Fruit fly (Drosophila melanogaster): ENCODE results near the gene RPA1.

Gene RPA1

DNA sequence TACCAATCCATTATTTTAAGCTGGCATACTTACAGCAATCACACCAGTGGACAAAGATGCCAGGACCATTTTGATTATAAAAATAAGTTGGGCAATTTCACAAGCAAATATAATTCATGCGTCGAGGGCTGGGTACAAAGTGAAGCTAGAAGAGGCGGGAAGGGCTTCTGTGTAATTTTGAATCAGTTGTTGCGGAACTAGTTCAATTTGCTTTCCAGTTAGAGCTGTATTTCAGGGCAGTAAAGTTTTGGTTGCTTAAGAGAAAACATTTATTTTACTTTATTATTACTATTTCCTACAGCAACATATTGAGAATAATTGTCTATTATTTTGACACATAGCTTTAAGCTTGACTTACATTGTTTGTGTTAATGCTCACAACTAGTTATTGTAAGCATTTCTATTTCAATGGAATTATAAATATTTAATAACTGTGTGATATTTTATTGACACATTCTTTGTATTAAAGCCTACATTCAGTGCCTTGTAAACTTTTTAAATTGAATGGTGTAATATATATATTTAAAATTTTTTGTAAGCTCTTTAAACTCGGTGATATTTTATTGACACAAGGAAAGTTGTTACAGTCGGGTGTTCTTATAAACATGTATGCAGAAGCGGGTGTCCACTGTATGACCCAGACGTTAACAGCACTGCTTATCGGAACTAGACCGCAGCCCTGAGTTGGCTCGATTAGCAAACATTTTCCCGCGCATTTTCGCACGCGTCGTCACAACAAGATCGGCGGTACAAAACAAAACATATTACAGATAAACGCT, at the start of gene RPA1, which contains the start of gene Mcm2:
TSS of gene RPA1 (minus strand) at position 150 of the 779 bp plus-strand sequence.
TSS of gene Mcm2 (plus strand) at position 669 of the 779 bp plus-strand sequence.
- TF ChIP-seq Myc (optimal IDR thresholded peaks at IDR 0.05) (no peak), ttk (optimal IDR thresholded peaks at IDR 0.05) (no peak), insv (optimal IDR thresholded peaks at IDR 0.05) (no peak), psq (optimal IDR thresholded peaks at IDR 0.05) (no peak), h (optimal IDR thresholded peaks at IDR 0.05) (no peak), Sin3A (optimal IDR thresholded peaks at IDR 0.05) (no peak)

DNA sequence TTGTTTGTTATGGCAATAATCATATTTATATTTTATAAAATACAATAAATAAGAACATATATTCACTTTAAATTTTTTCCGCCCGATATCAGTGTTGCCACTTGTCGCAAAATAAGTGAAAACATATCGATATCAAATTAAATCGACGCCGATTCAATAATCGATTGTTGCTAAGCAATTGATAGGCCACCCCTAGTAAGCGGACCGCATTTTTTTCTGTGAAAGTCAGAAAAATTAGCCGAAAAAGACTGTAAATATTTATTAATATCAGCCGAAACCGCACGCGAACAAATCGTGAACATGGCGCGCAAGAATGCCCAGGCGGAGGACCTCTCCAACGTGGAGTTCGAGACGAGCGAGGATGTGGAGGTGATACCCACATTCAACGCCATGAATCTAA, 48.8 kb upstream of the RPA1 start, which contains the start of gene CG7483:
TSS of gene CG7483 (plus strand) at position 171 of the 400 bp plus-strand sequence.
- TF ChIP-seq insv (optimal IDR thresholded peaks at IDR 0.05): no peak

- TF ChIP-seq h (optimal IDR thresholded peaks at IDR 0.05): no peak
- TF ChIP-seq psq (optimal IDR thresholded peaks at IDR 0.05): no peak
- no peak for TF ChIP-seq ttk (optimal IDR thresholded peaks at IDR 0.05)
- no peak for TF ChIP-seq insv (optimal IDR thresholded peaks at IDR 0.05)
- TF ChIP-seq Sin3A (optimal IDR thresholded peaks at IDR 0.05): no peak
- TF ChIP-seq Myc (optimal IDR thresholded peaks at IDR 0.05): no peak
These were observed 47.8 kb upstream of the RPA1 start, which contains the start of the genes CG11694 and CG11698 for dm6 chr3R:8312037-8312436. CG11694 (minus strand) TSS chr3R:8312137. CG11698 (plus strand) TSS chr3R:8312188.

dm6 chr3R:8310678-8311077, 46.4 kb upstream of the RPA1 start, which contains the start of gene CG11693:
CG11693 (minus strand) TSS chr3R:8310778.
- no peak for TF ChIP-seq h (optimal IDR thresholded peaks at IDR 0.05)

DNA sequence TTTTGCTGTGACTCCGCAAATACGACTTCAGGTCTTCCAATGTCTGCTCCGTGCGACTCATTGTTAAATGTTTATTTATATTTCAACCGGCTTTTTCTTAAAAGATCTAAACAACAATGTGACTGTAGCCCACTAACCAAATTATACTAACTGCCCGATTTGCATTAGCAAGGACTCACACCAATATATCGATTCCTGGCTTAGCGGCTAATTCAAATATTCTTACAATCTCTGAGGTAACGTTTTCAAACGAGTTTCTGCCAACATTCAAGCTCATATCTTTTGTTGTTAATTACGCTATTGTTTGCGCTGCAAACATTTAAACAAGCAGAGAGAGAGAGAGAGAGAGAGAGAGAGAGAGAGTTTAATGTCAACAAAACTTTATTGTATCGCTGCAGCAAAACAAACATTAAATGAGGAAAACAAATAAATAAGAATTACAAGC, 44.3 kb upstream of the RPA1 start, which contains the start of gene tex:
TSS of gene tex (minus strand) at position 131 of the 445 bp plus-strand sequence.
- TF ChIP-seq Sin3A (optimal IDR thresholded peaks at IDR 0.05) (no peak), h (optimal IDR thresholded peaks at IDR 0.05) (no peak), insv (optimal IDR thresholded peaks at IDR 0.05) (no peak), ttk (optimal IDR thresholded peaks at IDR 0.05) (no peak), Myc (optimal IDR thresholded peaks at IDR 0.05) (no peak), psq (optimal IDR thresholded peaks at IDR 0.05) (no peak)

- TF ChIP-seq Sin3A (optimal IDR thresholded peaks at IDR 0.05): no peak
- no peak for TF ChIP-seq ttk (optimal IDR thresholded peaks at IDR 0.05)
- no peak for TF ChIP-seq psq (optimal IDR thresholded peaks at IDR 0.05)
- no peak for TF ChIP-seq insv (optimal IDR thresholded peaks at IDR 0.05)
- no peak for TF ChIP-seq h (optimal IDR thresholded peaks at IDR 0.05)
- no peak for TF ChIP-seq Myc (optimal IDR thresholded peaks at IDR 0.05)
These were observed 43.0 kb upstream of the RPA1 start for dm6 chr3R:8307283-8307682.

DNA sequence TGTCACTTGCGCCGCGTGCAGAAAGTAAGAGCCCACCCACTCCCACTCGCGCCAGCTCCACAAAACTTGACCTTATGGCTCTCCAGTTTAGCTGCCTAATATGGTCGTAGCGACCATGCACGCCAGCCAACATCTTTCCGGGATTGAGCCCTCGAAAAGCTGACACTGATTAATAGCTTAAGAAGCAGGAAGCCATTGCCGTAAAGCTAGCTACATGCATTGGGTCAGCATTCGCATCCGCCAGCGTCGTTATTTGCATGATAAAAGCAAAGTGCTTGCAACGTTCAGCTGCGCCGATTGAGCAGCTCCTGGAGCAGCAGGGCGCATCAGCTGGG, 42.6 kb upstream of the RPA1 start:
- TF ChIP-seq Sin3A (optimal IDR thresholded peaks at IDR 0.05) (no peak), ttk (optimal IDR thresholded peaks at IDR 0.05) (no peak), psq (optimal IDR thresholded peaks at IDR 0.05) (no peak), Myc (optimal IDR thresholded peaks at IDR 0.05) (no peak)

DNA sequence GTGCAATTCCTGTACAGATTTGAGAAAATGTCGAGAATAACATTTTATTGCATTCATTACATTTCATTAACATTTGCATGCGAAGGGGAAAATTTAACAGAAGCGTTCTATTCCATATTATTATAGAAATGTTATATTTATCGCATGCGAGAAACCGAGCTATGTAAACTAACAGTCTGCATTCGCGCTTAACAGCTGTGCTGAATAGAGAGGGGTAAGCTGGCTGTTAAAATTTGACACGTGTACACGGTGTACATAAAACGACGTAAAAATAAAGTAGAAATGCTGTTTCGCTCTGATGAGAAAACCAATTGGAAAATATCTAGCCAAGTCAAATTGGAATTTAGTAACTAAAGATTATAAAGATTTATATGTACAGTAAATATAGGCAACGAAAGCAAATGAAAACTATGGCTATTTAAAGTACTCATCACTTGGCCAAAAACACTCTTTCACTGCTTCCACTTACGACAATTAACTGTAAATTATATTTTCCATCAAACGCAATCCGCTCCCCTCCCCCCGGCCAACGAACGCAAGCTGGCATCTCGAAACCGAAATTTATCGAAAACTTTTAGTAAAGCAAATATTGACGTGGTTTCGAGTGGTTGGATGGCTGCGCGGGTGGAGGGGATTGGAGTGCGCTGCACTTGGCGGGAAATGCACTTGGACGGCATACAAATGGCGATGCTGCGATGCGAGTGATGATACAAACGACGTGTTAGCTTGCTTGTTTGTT, 42.1 kb upstream of the RPA1 start:
- TF ChIP-seq Myc (optimal IDR thresholded peaks at IDR 0.05): no peak
- no peak for TF ChIP-seq ttk (optimal IDR thresholded peaks at IDR 0.05)

- TF ChIP-seq insv (optimal IDR thresholded peaks at IDR 0.05): no peak
- TF ChIP-seq ttk (optimal IDR thresholded peaks at IDR 0.05): no peak
- no peak for TF ChIP-seq Myc (optimal IDR thresholded peaks at IDR 0.05)
- TF ChIP-seq h (optimal IDR thresholded peaks at IDR 0.05): no peak
- no peak for TF ChIP-seq psq (optimal IDR thresholded peaks at IDR 0.05)
- TF ChIP-seq Sin3A (optimal IDR thresholded peaks at IDR 0.05): no peak
These were observed 40.9 kb upstream of the RPA1 start, which contains the start of gene Sgt1 for dm6 chr3R:8305110-8305509. Sgt1 (minus strand) TSS chr3R:8305274.

dm6 chr3R:8303848-8304247, 39.6 kb upstream of the RPA1 start, which contains the start of gene nac:
nac (minus strand) TSS chr3R:8304023.
- TF ChIP-seq ttk (optimal IDR thresholded peaks at IDR 0.05) (no peak), insv (optimal IDR thresholded peaks at IDR 0.05) (no peak), psq (optimal IDR thresholded peaks at IDR 0.05) (no peak), Sin3A (optimal IDR thresholded peaks at IDR 0.05) (no peak), Myc (optimal IDR thresholded peaks at IDR 0.05) (no peak), h (optimal IDR thresholded peaks at IDR 0.05) (no peak)

dm6 chr3R:8300928-8301752, 36.9 kb upstream of the RPA1 start, which contains the start of the genes CG9626 and mRpL1:
CG9626 (minus strand) TSS chr3R:8300978.
mRpL1 (plus strand) TSS chr3R:8301440.
- no peak for TF ChIP-seq ttk (optimal IDR thresholded peaks at IDR 0.05)
- no peak for TF ChIP-seq insv (optimal IDR thresholded peaks at IDR 0.05)
- no peak for TF ChIP-seq Sin3A (optimal IDR thresholded peaks at IDR 0.05)
- TF ChIP-seq h (optimal IDR thresholded peaks at IDR 0.05): no peak
- no peak for TF ChIP-seq psq (optimal IDR thresholded peaks at IDR 0.05)
- TF ChIP-seq Myc (optimal IDR thresholded peaks at IDR 0.05): no peak

DNA sequence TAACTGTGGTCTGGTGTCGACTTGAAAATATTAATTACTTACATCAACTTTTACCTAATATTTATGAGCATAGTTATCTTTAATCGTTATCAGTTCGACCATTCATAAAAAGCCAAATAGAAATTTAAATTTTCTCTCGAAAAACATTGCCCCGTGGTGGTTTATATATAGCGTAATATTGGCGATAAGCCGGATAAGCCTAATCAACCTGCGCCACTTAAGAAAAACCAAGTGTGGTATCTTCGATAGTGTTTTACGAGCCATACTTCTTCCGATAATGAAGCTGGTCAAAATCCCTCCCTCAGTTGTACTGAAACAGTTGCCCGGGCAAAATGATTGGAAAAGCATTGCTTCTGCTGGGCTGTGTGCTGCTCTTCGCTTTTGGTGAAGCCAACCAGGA, 27.8 kb upstream of the RPA1 start, which contains the start of gene CG31463:
TSS of gene CG31463 (plus strand) at position 302 of the 400 bp plus-strand sequence.
- TF ChIP-seq Myc (optimal IDR thresholded peaks at IDR 0.05) (no peak), Sin3A (optimal IDR thresholded peaks at IDR 0.05) (no peak), psq (optimal IDR thresholded peaks at IDR 0.05) (no peak), h (optimal IDR thresholded peaks at IDR 0.05) (no peak), ttk (optimal IDR thresholded peaks at IDR 0.05) (no peak), insv (optimal IDR thresholded peaks at IDR 0.05) (no peak)

Measured in Kc167 (cell line).